Worm (Caenorhabditis elegans) whole organism, L1 larva: ENCODE measurements around the gene ZK813.3.

Experiments used
- C04F5.9 ChIP-seq: sonication (generic microtip); optimal IDR thresholded peaks from 2 replicates; lab custom pipeline; 2016; ENCODE audit warnings: missing genetic modification characterization, missing compliant biosample characterization
- C34B4.2 ChIP-seq: sonication (generic microtip); optimal IDR thresholded peaks from 2 replicates; lab custom pipeline; 2017; ENCODE audit warnings: mild to moderate bottlenecking, missing genetic modification characterization, missing compliant biosample characterization
- F16B12.6 ChIP-seq: fragments of 150-350 bp; optimal IDR thresholded peaks from 2 replicates; lab custom pipeline; 2014; ENCODE audit warnings: missing biosample characterization, missing genetic modification characterization
- Y116A8C.19 ChIP-seq: sonication (generic microtip); optimal IDR thresholded peaks from 2 replicates; lab custom pipeline; 2016; ENCODE audit warnings: missing compliant biosample characterization, missing genetic modification characterization, borderline replicate concordance
- alr-1 ChIP-seq: fragments of 200-800 bp; sonication (Bioruptor generic); optimal IDR thresholded peaks from 2 replicates; lab custom pipeline; 2018; ENCODE audit warnings: borderline replicate concordance, mild to moderate bottlenecking, missing genetic modification characterization, missing compliant biosample characterization
- aly-2 ChIP-seq: fragments of 150-350 bp; optimal IDR thresholded peaks from 2 replicates; lab custom pipeline; 2014; ENCODE audit warnings: missing biosample characterization, missing genetic modification characterization
- blmp-1 ChIP-seq: fragments of 150-350 bp; optimal IDR thresholded peaks from 2 replicates; lab custom pipeline; 2014; ENCODE audit warnings: missing biosample characterization, missing genetic modification characterization
- ceh-63 ChIP-seq: fragments of 200-800 bp; sonication (Bioruptor generic); optimal IDR thresholded peaks from 2 replicates; lab custom pipeline; 2018; ENCODE audit warnings: mild to moderate bottlenecking, missing genetic modification characterization, missing compliant biosample characterization
- ceh-82 ChIP-seq, 3 experiments: fragments of 150-350 bp in 1 of 3; sonication (generic microtip) in 2 of 3; optimal IDR thresholded peaks; 2 replicates each; lab custom pipeline; 2014 to 2017; ENCODE audit warnings: missing biosample characterization in 3 of 3, missing genetic modification characterization in 3 of 3
- ceh-90 ChIP-seq: sonication (generic microtip); optimal IDR thresholded peaks from 2 replicates; lab custom pipeline; 2016; ENCODE audit warnings: missing genetic modification characterization, missing compliant biosample characterization
- dpl-1 ChIP-seq, 3 experiments: fragments of 150-350 bp in 2 of 3; sonication (generic microtip) in 1 of 3; optimal IDR thresholded peaks; 2 replicates each; lab custom pipeline; 2014 to 2017; ENCODE audit warnings: missing biosample characterization in 3 of 3, missing genetic modification characterization in 3 of 3, missing genetic modification reagents in 3 of 3
- efl-3 ChIP-seq: fragments of 200-800 bp; sonication (Bioruptor generic); optimal IDR thresholded peaks from 2 replicates; lab custom pipeline; 2018; ENCODE audit warnings: mild to moderate bottlenecking, missing genetic modification characterization, missing compliant biosample characterization
- egl-13 ChIP-seq: sonication (generic microtip); optimal IDR thresholded peaks from 2 replicates; lab custom pipeline; 2016; ENCODE audit warnings: missing genotype, missing genetic modification reagents, missing genetic modification characterization, missing compliant biosample characterization
- elt-2 ChIP-seq: sonication (generic microtip); optimal IDR thresholded peaks from 2 replicates; lab custom pipeline; 2016; ENCODE audit warnings: missing genetic modification characterization, mild to moderate bottlenecking, inconsistent platforms, missing compliant biosample characterization, missing genetic modification reagents
- fkh-8 ChIP-seq: sonication (generic microtip); optimal IDR thresholded peaks from 2 replicates; lab custom pipeline; 2016; ENCODE audit warnings: mild to moderate bottlenecking, missing genetic modification characterization, missing compliant biosample characterization
- grh-1 ChIP-seq: fragments of 200-800 bp; sonication (Bioruptor generic); IDR thresholded peaks from 2 replicates; pipeline ENCODE4 v1.3.6; 2022; ENCODE audit warnings: missing genetic modification reagents, missing genetic modification characterization, missing compliant biosample characterization
- hpl-2 ChIP-seq: fragments of 150-350 bp; optimal IDR thresholded peaks from 2 replicates; lab custom pipeline; 2014; ENCODE audit warnings: missing biosample characterization, missing genetic modification reagents, missing genetic modification characterization
- jun-1 ChIP-seq: fragments of 150-350 bp; optimal IDR thresholded peaks from 2 replicates; lab custom pipeline; 2014; ENCODE audit warnings: missing biosample characterization, missing genetic modification reagents, missing genetic modification characterization
- lin-14 ChIP-seq: fragments of 200-800 bp; sonication (Bioruptor generic); optimal IDR thresholded peaks from 2 replicates; lab custom pipeline; 2018; ENCODE audit warnings: mild to moderate bottlenecking, missing genetic modification characterization, moderate library complexity, missing compliant biosample characterization
- lin-39 ChIP-seq: fragments of 150-350 bp; optimal IDR thresholded peaks from 2 replicates; lab custom pipeline; 2014; ENCODE audit warnings: missing biosample characterization, missing genetic modification reagents, missing genetic modification characterization
- lir-3 ChIP-seq: sonication (generic microtip); optimal IDR thresholded peaks from 2 replicates; lab custom pipeline; 2016; ENCODE audit warnings: mild to moderate bottlenecking, missing genetic modification characterization, moderate library complexity, missing compliant biosample characterization; ENCODE audit not compliant: poor library complexity
- lsy-2 ChIP-seq, 2 experiments: fragments of 150-350 bp; optimal IDR thresholded peaks; 2 replicates each; lab custom pipeline; 2014; ENCODE audit warnings: missing biosample characterization in 2 of 2, missing genetic modification characterization in 2 of 2
- mep-1 ChIP-seq: fragments of 150-350 bp; optimal IDR thresholded peaks from 2 replicates; lab custom pipeline; 2014; ENCODE audit warnings: missing biosample characterization, missing genetic modification characterization
- nhr-28 ChIP-seq: fragments of 150-350 bp; optimal IDR thresholded peaks from 2 replicates; lab custom pipeline; 2014; ENCODE audit warnings: missing biosample characterization, missing genetic modification characterization
- nhr-47 ChIP-seq: sonication (generic microtip); optimal IDR thresholded peaks from 2 replicates; lab custom pipeline; 2016; ENCODE audit warnings: mild to moderate bottlenecking, missing genetic modification characterization, moderate library complexity, missing compliant biosample characterization
- nhr-71 ChIP-seq: sonication (generic microtip); optimal IDR thresholded peaks from 2 replicates; lab custom pipeline; 2016; ENCODE audit warnings: mild to moderate bottlenecking, missing genetic modification characterization, moderate library complexity, missing compliant biosample characterization
- nhr-76 ChIP-seq: sonication (generic microtip); optimal IDR thresholded peaks from 2 replicates; lab custom pipeline; 2017; ENCODE audit warnings: missing biosample characterization, missing genetic modification characterization
- nhr-84 ChIP-seq: sonication (generic microtip); optimal IDR thresholded peaks from 2 replicates; lab custom pipeline; 2017; ENCODE audit warnings: missing biosample characterization, missing genetic modification characterization
- nhr-85 ChIP-seq: sonication (generic microtip); peaks from one replicate; lab custom pipeline; 2016; ENCODE audit warnings: missing genetic modification characterization, inconsistent platforms, missing compliant biosample characterization
- nhr-90 ChIP-seq: sonication (generic microtip); optimal IDR thresholded peaks from 2 replicates; lab custom pipeline; 2016; ENCODE audit warnings: mild to moderate bottlenecking, missing genetic modification characterization, missing compliant biosample characterization; ENCODE audit not compliant: poor library complexity
- rnt-1 ChIP-seq: sonication (generic microtip); optimal IDR thresholded peaks from 2 replicates; lab custom pipeline; 2016; ENCODE audit warnings: mild to moderate bottlenecking, missing genetic modification characterization, moderate library complexity, missing compliant biosample characterization
- skn-1 ChIP-seq: fragments of 150-350 bp; optimal IDR thresholded peaks from 2 replicates; lab custom pipeline; 2014; ENCODE audit warnings: missing biosample characterization, missing genetic modification characterization
- sptf-1 ChIP-seq: fragments of 150-350 bp; optimal IDR thresholded peaks from 2 replicates; lab custom pipeline; 2014; ENCODE audit warnings: missing biosample characterization, missing genetic modification characterization
- tbx-2 ChIP-seq: sonication (generic microtip); optimal IDR thresholded peaks from 2 replicates; lab custom pipeline; 2016; ENCODE audit warnings: missing genetic modification characterization, missing compliant biosample characterization

ZK813.3 gene

ce11 chrX:3453870-3454269 lies 12.2 kb downstream of the ZK813.3 start:
- no peak for TF ChIP-seq ceh-63 (GFP tag; lab: Kevin White, UChicago)
- TF ChIP-seq hpl-2 (GFP tag; lab: Kevin White, UChicago): no peak
- no peak for TF ChIP-seq nhr-47 (tag; lab: Kevin White, UChicago)
- TF ChIP-seq nhr-85 (tag; lab: Kevin White, UChicago): no peak
- no peak for TF ChIP-seq lir-3 (tag; lab: Kevin White, UChicago)
- TF ChIP-seq C04F5.9 (tag; lab: Kevin White, UChicago): no peak
- no peak for TF ChIP-seq tbx-2 (tag; lab: Kevin White, UChicago)
- no peak for TF ChIP-seq ceh-90
- no peak for TF ChIP-seq jun-1 (tag; lab: Kevin White, UChicago)
- TF ChIP-seq nhr-90 (tag; lab: Kevin White, UChicago): no peak
- TF ChIP-seq elt-2 (tag; lab: Kevin White, UChicago): no peak
- no peak for TF ChIP-seq Y116A8C.19 (tag; lab: Kevin White, UChicago)
- TF ChIP-seq dpl-1 (GFP tag; optimal IDR thresholded peaks at IDR 0.05; lab: Kevin White, UChicago): no peak
- TF ChIP-seq nhr-84 (tag; lab: Kevin White, UChicago): no peak
- no peak for TF ChIP-seq grh-1 (GFP tag; lab: Robert Waterston, UW)
- TF ChIP-seq aly-2 (tag; lab: Kevin White, UChicago): no peak
- TF ChIP-seq C34B4.2: no peak
- no peak for TF ChIP-seq nhr-76 (tag; lab: Kevin White, UChicago)
- no peak for TF ChIP-seq egl-13
- TF ChIP-seq F16B12.6 (tag; lab: Kevin White, UChicago): no peak

- peak; percentile 47 for TF ChIP-seq nhr-71
- peak; percentile 15 for TF ChIP-seq lin-39 (tag; lab: Kevin White, UChicago)
- peak; percentile 62 for TF ChIP-seq rnt-1 (tag; lab: Kevin White, UChicago)
- TF ChIP-seq lin-14 (GFP tag; lab: Kevin White, UChicago): peak; percentile 85
- TF ChIP-seq sptf-1 (tag; lab: Kevin White, UChicago): no peak
- TF ChIP-seq, all 84 proteins: peak for 4
Measured at ce11 chrX:3455561-3455960, 13.9 kb downstream of the ZK813.3 start.

ce11 chrX:3462086-3462485 lies 20.4 kb downstream of the ZK813.3 start:
- TF ChIP-seq nhr-85 (tag; lab: Kevin White, UChicago): no peak
- peak; percentile 43 for TF ChIP-seq blmp-1 (tag; lab: Kevin White, UChicago)
- no peak for TF ChIP-seq dpl-1 (GFP tag; optimal IDR thresholded peaks at IDR 0.05; lab: Kevin White, UChicago)
- TF ChIP-seq, all 84 proteins: peak for 1

ce11 chrX:3463875-3464274 lies 22.2 kb downstream of the ZK813.3 start:
- peak; percentile 29 for TF ChIP-seq lin-14 (GFP tag; lab: Kevin White, UChicago)
- no peak for TF ChIP-seq alr-1 (tag; lab: Kevin White, UChicago)
- TF ChIP-seq C34B4.2: no peak
- peak; percentile 71 for TF ChIP-seq nhr-85 (tag; lab: Kevin White, UChicago)
- TF ChIP-seq nhr-28 (tag; lab: Kevin White, UChicago): no peak
- TF ChIP-seq blmp-1 (tag; lab: Kevin White, UChicago): peak; percentile 41
- TF ChIP-seq mep-1 (tag; lab: Kevin White, UChicago): peak; percentile 15
- TF ChIP-seq nhr-76 (tag; lab: Kevin White, UChicago): no peak
- TF ChIP-seq lsy-2 (tag; optimal IDR thresholded peaks at IDR 0.05; lab: Kevin White, UChicago): no peak

ce11 chrX:3464309-3465038 lies 22.8 kb downstream of the ZK813.3 start:
- TF ChIP-seq aly-2 (tag; lab: Kevin White, UChicago): no peak
- peak in 1 of 3 experiments; percentile 11 for TF ChIP-seq ceh-82 (tag; optimal IDR thresholded peaks at IDR 0.05; lab: Kevin White, UChicago)
- TF ChIP-seq fkh-8 (tag; lab: Kevin White, UChicago): no peak
- peak; percentile 19 for TF ChIP-seq skn-1 (tag; lab: Kevin White, UChicago)
- TF ChIP-seq nhr-85 (tag; lab: Kevin White, UChicago): peak; percentile 72
- no peak for TF ChIP-seq efl-3
